Fruit fly (Drosophila melanogaster) whole organism, embryonic: ENCODE results near the gene CG7728.

Experiments used
- Blimp-1 ChIP-seq: fragments of 200-800 bp; sonication (Bioruptor generic); optimal IDR thresholded peaks from 3 replicates; lab custom pipeline; 2018; ENCODE audit warnings: missing biosample characterization, missing genetic modification characterization, mild to moderate bottlenecking, moderate library complexity, missing genetic modification reagents
- CG10209 ChIP-seq: fragments of 200-800 bp; sonication (Bioruptor generic); optimal IDR thresholded peaks from 3 replicates; lab custom pipeline; 2017; ENCODE audit warnings: missing biosample characterization, mild to moderate bottlenecking, missing genetic modification characterization, missing genetic modification reagents
- CG10321 ChIP-seq: fragments of 200-800 bp; sonication (Bioruptor generic); IDR thresholded peaks from 2 replicates; pipeline ENCODE4 v1.3.6; 2022; ENCODE audit warnings: missing biosample characterization, missing genetic modification characterization
- CG11504 ChIP-seq: fragments of 200-800 bp; sonication (Bioruptor generic); optimal IDR thresholded peaks from 3 replicates; lab custom pipeline; 2019; ENCODE audit warnings: missing biosample characterization, mild to moderate bottlenecking, missing genetic modification characterization, moderate library complexity
- CG12219 ChIP-seq: fragments of 200-800 bp; sonication (Bioruptor generic); optimal IDR thresholded peaks from 3 replicates; lab custom pipeline; 2018; ENCODE audit warnings: missing biosample characterization, mild to moderate bottlenecking, missing genetic modification characterization
- CG12769 ChIP-seq: fragments of 200-800 bp; sonication (Bioruptor generic); optimal IDR thresholded peaks from 2 replicates; lab custom pipeline; 2019; ENCODE audit warnings: missing biosample characterization, mild to moderate bottlenecking, missing genetic modification characterization, moderate library complexity
- CG1529 ChIP-seq: fragments of 200-800 bp; sonication (Bioruptor generic); optimal IDR thresholded peaks from 3 replicates; lab custom pipeline; 2018; ENCODE audit warnings: missing biosample characterization, missing genetic modification characterization
- CG15479 ChIP-seq: fragments of 200-800 bp; sonication (Bioruptor generic); optimal IDR thresholded peaks from 3 replicates; lab custom pipeline; 2019; ENCODE audit warnings: missing biosample characterization, mild to moderate bottlenecking, missing genetic modification characterization, moderate library complexity
- CG16863 ChIP-seq: fragments of 200-800 bp; sonication (Bioruptor generic); optimal IDR thresholded peaks from 3 replicates; lab custom pipeline; 2016; ENCODE audit warnings: missing biosample characterization, missing genetic modification characterization
- CG3065 ChIP-seq: fragments of 200-800 bp; sonication (Bioruptor generic); optimal IDR thresholded peaks from 2 replicates; lab custom pipeline; 2016; ENCODE audit warnings: missing biosample characterization, missing genetic modification characterization
- CG33557 ChIP-seq: fragments of 200-800 bp; sonication (Bioruptor generic); optimal IDR thresholded peaks from 2 replicates; lab custom pipeline; 2019; ENCODE audit warnings: missing biosample characterization, mild to moderate bottlenecking, missing genetic modification characterization, moderate library complexity
- CG3726 ChIP-seq: fragments of 200-800 bp; sonication (Bioruptor generic); IDR thresholded peaks from 3 replicates; pipeline ENCODE4, ENCODE4 v1.3.6; 2022; ENCODE audit warnings: missing biosample characterization, missing genetic modification characterization
- CG4282 ChIP-seq: fragments of 200-800 bp; sonication (Bioruptor generic); optimal IDR thresholded peaks from 2 replicates; lab custom pipeline; 2016; ENCODE audit warnings: missing biosample characterization, missing genetic modification characterization
- CG4360 ChIP-seq: fragments of 200-800 bp; sonication (Bioruptor generic); IDR thresholded peaks from 2 replicates; pipeline ENCODE4 v1.3.6; 2022; ENCODE audit warnings: missing biosample characterization, missing genetic modification characterization
- CG6272 ChIP-seq: fragments of 200-800 bp; sonication (Bioruptor generic); IDR thresholded peaks from 2 replicates; pipeline ENCODE4 v1.3.6; 2022; ENCODE audit warnings: missing biosample characterization, missing genetic modification characterization
- CG6654 ChIP-seq: fragments of 200-800 bp; sonication (Bioruptor generic); optimal IDR thresholded peaks from 2 replicates; lab custom pipeline; 2017; ENCODE audit warnings: missing biosample characterization, mild to moderate bottlenecking, missing genetic modification characterization
- CG7839 ChIP-seq: fragments of 200-800 bp; sonication (Bioruptor generic); optimal IDR thresholded peaks from 3 replicates; lab custom pipeline; 2018; ENCODE audit warnings: missing biosample characterization, mild to moderate bottlenecking, missing genetic modification characterization, moderate library complexity
- CG7963 ChIP-seq: fragments of 200-800 bp; sonication (Bioruptor generic); IDR thresholded peaks from 3 replicates; pipeline ENCODE4 v1.3.6; 2022; ENCODE audit warnings: missing biosample characterization, missing genetic modification characterization; ENCODE audit not compliant: partially characterized antibody
- CG8765 ChIP-seq: fragments of 200-800 bp; sonication (Bioruptor generic); IDR thresholded peaks from 2 replicates; pipeline ENCODE4 v1.3.6; 2022; ENCODE audit warnings: missing biosample characterization, missing genetic modification characterization
- CHES-1-like ChIP-seq: fragments of 200-800 bp; sonication (Bioruptor generic); optimal IDR thresholded peaks from 2 replicates; lab custom pipeline; 2016; ENCODE audit warnings: missing biosample characterization, missing genetic modification characterization
- Chrac-16 ChIP-seq: fragments of 200-800 bp; sonication (Bioruptor generic); optimal IDR thresholded peaks from 3 replicates; lab custom pipeline; 2016; ENCODE audit warnings: missing biosample characterization, missing genetic modification characterization
- D ChIP-seq, 2 experiments: fragments of 200-800 bp in 1 of 2; fragments of >200 bp in 1 of 2; sonication (Bioruptor generic) in 1 of 2; optimal IDR thresholded peaks; 2 replicates in 1 of 2; 3 replicates in 1 of 2; lab custom pipeline; 2017; ENCODE audit warnings: mild to moderate bottlenecking in 1 of 2, missing biosample characterization in 1 of 2, missing genetic modification characterization in 1 of 2, missing genetic modification reagents in 1 of 2
- Dip3 ChIP-seq: fragments of 200-800 bp; sonication (Bioruptor generic); optimal IDR thresholded peaks from 3 replicates; lab custom pipeline; 2016; ENCODE audit warnings: missing biosample characterization, missing genetic modification characterization
- Hr3 ChIP-seq: fragments of 200-800 bp; sonication (Bioruptor generic); optimal IDR thresholded peaks from 3 replicates; lab custom pipeline; 2016; ENCODE audit warnings: missing biosample characterization, missing genetic modification characterization
- MBD-R2 ChIP-seq: fragments of 200-800 bp; sonication (Bioruptor generic); IDR thresholded peaks from 2 replicates; pipeline ENCODE4 v1.3.6; 2022; ENCODE audit warnings: missing biosample characterization, missing genetic modification characterization
- PHDP ChIP-seq: fragments of 200-800 bp; sonication (Bioruptor generic); optimal IDR thresholded peaks from 3 replicates; lab custom pipeline; 2018; ENCODE audit warnings: missing biosample characterization, mild to moderate bottlenecking, missing genetic modification characterization, moderate library complexity
- TFAM ChIP-seq: fragments of 200-800 bp; sonication (Bioruptor generic); optimal IDR thresholded peaks from 2 replicates; lab custom pipeline; 2017; ENCODE audit warnings: missing biosample characterization, missing genetic modification characterization, inconsistent platforms
- Taf1 ChIP-seq: fragments of 200-800 bp; sonication (Bioruptor generic); IDR thresholded peaks from 2 replicates; pipeline ENCODE4 v1.3.6; 2022; ENCODE audit warnings: missing biosample characterization, missing genetic modification characterization
- Trl ChIP-seq, 3 experiments: fragments of >200 bp in 2 of 3; fragments of 200-800 bp in 1 of 3; sonication (Bioruptor generic) in 1 of 3; optimal IDR thresholded peaks; 2 replicates in 1 of 3; 3 replicates in 2 of 3; lab custom pipeline; 2016 to 2017; ENCODE audit warnings: missing biosample characterization in 1 of 3, missing genetic modification characterization in 1 of 3
- al ChIP-seq: fragments of 200-800 bp; sonication (Bioruptor generic); IDR thresholded peaks from 2 replicates; pipeline ENCODE4 v1.3.6; 2022; ENCODE audit warnings: missing biosample characterization, missing genetic modification characterization
- ash1 ChIP-seq: fragments of 200-800 bp; sonication (Bioruptor generic); optimal IDR thresholded peaks from 2 replicates; lab custom pipeline; 2018; ENCODE audit warnings: missing biosample characterization, mild to moderate bottlenecking, missing genetic modification characterization
- crc ChIP-seq: fragments of 200-800 bp; sonication (Bioruptor generic); optimal IDR thresholded peaks from 2 replicates; lab custom pipeline; 2016; ENCODE audit warnings: missing biosample characterization, missing genetic modification characterization
- gem ChIP-seq: fragments of 200-800 bp; sonication (Bioruptor generic); optimal IDR thresholded peaks from 2 replicates; lab custom pipeline; 2019; ENCODE audit warnings: missing biosample characterization, mild to moderate bottlenecking, missing genetic modification characterization, moderate library complexity
- gro ChIP-seq: fragments of 200-800 bp; sonication (Bioruptor generic); optimal IDR thresholded peaks from 2 replicates; lab custom pipeline; 2016; ENCODE audit warnings: missing biosample characterization, missing genetic modification characterization
- hth ChIP-seq: fragments of >200 bp; optimal IDR thresholded peaks from 2 replicates; lab custom pipeline; 2017; ENCODE audit warnings: inconsistent platforms
- mirr ChIP-seq: fragments of 200-800 bp; sonication (Bioruptor generic); optimal IDR thresholded peaks from 3 replicates; lab custom pipeline; 2018; ENCODE audit warnings: missing biosample characterization, mild to moderate bottlenecking, missing genetic modification characterization
- nmo ChIP-seq: fragments of 200-800 bp; sonication (Bioruptor generic); optimal IDR thresholded peaks from 2 replicates; lab custom pipeline; 2018; ENCODE audit warnings: missing biosample characterization, mild to moderate bottlenecking, missing genetic modification characterization, moderate library complexity
- odd ChIP-seq: fragments of 200-800 bp; sonication (Bioruptor generic); optimal IDR thresholded peaks from 2 replicates; lab custom pipeline; 2017; ENCODE audit warnings: missing biosample characterization, mild to moderate bottlenecking, missing genetic modification characterization
- pho ChIP-seq: fragments of 200-800 bp; sonication (Bioruptor generic); optimal IDR thresholded peaks from 2 replicates; lab custom pipeline; 2016; ENCODE audit warnings: missing biosample characterization, missing genetic modification characterization
- ranshi ChIP-seq: fragments of 200-800 bp; sonication (Bioruptor generic); IDR thresholded peaks from 2 replicates; pipeline ENCODE4 v1.3.6; 2022; ENCODE audit warnings: missing biosample characterization, missing genetic modification characterization
- sd ChIP-seq: fragments of 200-800 bp; sonication (Bioruptor generic); optimal IDR thresholded peaks from 3 replicates; lab custom pipeline; 2018; ENCODE audit warnings: missing biosample characterization, mild to moderate bottlenecking, missing genetic modification characterization, moderate library complexity
- sr ChIP-seq: fragments of 200-800 bp; sonication (Bioruptor generic); IDR thresholded peaks from 3 replicates; pipeline ENCODE4 v1.3.6; 2022; ENCODE audit warnings: missing biosample characterization, missing genetic modification characterization
- usp ChIP-seq: fragments of >200 bp; optimal IDR thresholded peaks from 2 replicates; lab custom pipeline; 2017; ENCODE audit warnings: missing biosample characterization, missing genetic modification characterization
- z ChIP-seq: fragments of 200-800 bp; sonication (Bioruptor generic); IDR thresholded peaks from 3 replicates; pipeline ENCODE4 v1.3.6; 2022; ENCODE audit warnings: missing biosample characterization, missing genetic modification characterization
- zen ChIP-seq: fragments of 200-800 bp; sonication (Bioruptor generic); optimal IDR thresholded peaks from 3 replicates; lab custom pipeline; 2018; ENCODE audit warnings: missing biosample characterization, mild to moderate bottlenecking, missing genetic modification characterization, moderate library complexity
- zen2 ChIP-seq: fragments of 200-800 bp; sonication (Bioruptor generic); IDR thresholded peaks from 3 replicates; pipeline ENCODE4 v1.3.6; 2022; ENCODE audit warnings: missing biosample characterization, missing genetic modification characterization; ENCODE audit not compliant: partially characterized antibody

Gene CG7728

dm6 chr3L:17010492-17011303 is 5.6 kb upstream of the CG7728 start (continued):
- TF ChIP-seq CG12769 (tag; lab: Kevin White, UChicago): no peak
- TF ChIP-seq CG15479: peak; percentile 97
- TF ChIP-seq CG7839: peak; percentile 38
- 0 out of 2 replicates have a peak, but pooled peaks have one; percentile 15 for TF ChIP-seq al (GFP tag; lab: Robert Waterston, UW)
- TF ChIP-seq ranshi: 0 out of 2 replicates have a peak, but pooled peaks have one; percentile 24
- no peak for TF ChIP-seq ash1 (GFP tag; lab: Kevin White, UChicago)
- TF ChIP-seq CG11504 (tag; lab: Kevin White, UChicago): peak; percentile 26
- no peak for TF ChIP-seq CG3726
- TF ChIP-seq CG10321 (GFP tag; lab: Robert Waterston, UW): no peak
- peak; percentile 79 for TF ChIP-seq D (optimal IDR thresholded peaks at IDR 0.05; lab: Kevin White, UChicago)
- no peak for TF ChIP-seq D (GFP tag; optimal IDR thresholded peaks at IDR 0.05; lab: Kevin White, UChicago)
- peak; percentile 63 for TF ChIP-seq zen (tag; lab: Kevin White, UChicago)
- no peak for TF ChIP-seq pho (GFP tag; lab: Kevin White, UChicago)
- TF ChIP-seq gem (tag; lab: Kevin White, UChicago): peak; percentile 72
- peak; percentile 4; the same call in 1 of the 2 replicates for TF ChIP-seq CG4360 (GFP tag; lab: Robert Waterston, UW)

dm6 chr3L:17011351-17012016 is 4.9 kb upstream of the CG7728 start:
- TF ChIP-seq CG7963 (GFP tag; lab: Robert Waterston, UW) (no peak), TFAM (GFP tag; lab: Kevin White, UChicago) (no peak), z (GFP tag; lab: Robert Waterston, UW) (0 out of 3 replicates have a peak, but pooled peaks have one; percentile 35), sr (GFP tag; lab: Robert Waterston, UW) (peak; percentile 62; the same call in 1 of the 3 replicates), sd (tag; lab: Kevin White, UChicago) (peak; percentile 19), ranshi (no peak), gro (GFP tag; lab: Kevin White, UChicago) (no peak), CHES-1-like (GFP tag; lab: Kevin White, UChicago) (no peak), Taf1 (GFP tag; lab: Robert Waterston, UW) (no peak), Dip3 (no peak), CG4282 (GFP tag; lab: Kevin White, UChicago) (no peak), CG33557 (GFP tag; lab: Kevin White, UChicago) (no peak), mirr (GFP tag; lab: Kevin White, UChicago) (no peak), CG3065 (GFP tag; lab: Kevin White, UChicago) (no peak), Blimp-1 (peak; percentile 79), Trl (optimal IDR thresholded peaks at IDR 0.05; lab: Kevin White, UChicago) (no peak), Trl (GFP tag; optimal IDR thresholded peaks at IDR 0.05; lab: Kevin White, UChicago) (no peak), odd (GFP tag; lab: Kevin White, UChicago) (no peak), crc (GFP tag; lab: Kevin White, UChicago) (no peak), ash1 (GFP tag; lab: Kevin White, UChicago) (no peak), zen2 (GFP tag; lab: Robert Waterston, UW) (no peak), CG6654 (GFP tag; lab: Kevin White, UChicago) (no peak), CG16863 (GFP tag; lab: Kevin White, UChicago) (no peak), CG8765 (GFP tag; lab: Robert Waterston, UW) (no peak), usp (no peak), Hr3 (no peak), CG1529 (GFP tag; lab: Kevin White, UChicago) (no peak), PHDP (tag; lab: Kevin White, UChicago) (no peak), nmo (GFP tag; lab: Kevin White, UChicago) (no peak), Chrac-16 (no peak), CG10209 (GFP tag; lab: Kevin White, UChicago) (no peak), CG12219 (GFP tag; lab: Kevin White, UChicago) (no peak), MBD-R2 (GFP tag; lab: Robert Waterston, UW) (no peak), CG6272 (GFP tag; lab: Robert Waterston, UW) (no peak), hth (no peak)
